Fruit fly (Drosophila melanogaster): Measurements from ENCODE around the gene Fer1.

Gene Fer1

dm6 chr3R:7108589-7109312 is 27.3 kb upstream of the Fer1 start:
- TF ChIP-seq jim (GFP tag; optimal IDR thresholded peaks at IDR 0.05), result peak; percentile 59
- no peak for TF ChIP-seq Dfd (GFP tag; optimal IDR thresholded peaks at IDR 0.05)
- TF ChIP-seq dsf (GFP tag; optimal IDR thresholded peaks at IDR 0.05; ENCODE audit: borderline replicate concordance), result peak; percentile 74
- TF ChIP-seq Mio (GFP tag; optimal IDR thresholded peaks at IDR 0.05), result no peak
- no peak for TF ChIP-seq Hr78 (GFP tag; optimal IDR thresholded peaks at IDR 0.05)
- peak; percentile 94 for TF ChIP-seq Jra (GFP tag; optimal IDR thresholded peaks at IDR 0.05)
- TF ChIP-seq Dif (GFP tag; optimal IDR thresholded peaks at IDR 0.05; ENCODE audit: partially characterized antibody), result no peak
- TF ChIP-seq Vsx2 (GFP tag; optimal IDR thresholded peaks at IDR 0.05; ENCODE audit: partially characterized antibody), result no peak
- TF ChIP-seq CrebA (GFP tag; optimal IDR thresholded peaks at IDR 0.05; ENCODE audit: borderline replicate concordance), result peak; percentile 41
- TF ChIP-seq GATAd (GFP tag; optimal IDR thresholded peaks at IDR 0.05), result peak; percentile 78
- peak; percentile 92 for TF ChIP-seq psq (GFP tag; optimal IDR thresholded peaks at IDR 0.05)
- TF ChIP-seq HLH106 (tag; optimal IDR thresholded peaks at IDR 0.05), result peak; percentile 98
- peak in 1 of 2 experiments; percentile 18 for TF ChIP-seq dl (GFP tag; optimal IDR thresholded peaks at IDR 0.05; ENCODE audit: insufficient read depth in 1 of 2, partially characterized antibody in 2 of 2)
- peak; percentile 81 for TF ChIP-seq CG32264 (GFP tag; optimal IDR thresholded peaks at IDR 0.05)
- TF ChIP-seq tai (GFP tag; optimal IDR thresholded peaks at IDR 0.05), result no peak
- TF ChIP-seq br (GFP tag; optimal IDR thresholded peaks at IDR 0.05), result peak; percentile 92
- no peak for TF ChIP-seq pan (optimal IDR thresholded peaks at IDR 0.05)
- peak; percentile 94 for TF ChIP-seq dmrt93B (GFP tag; optimal IDR thresholded peaks at IDR 0.05)
- peak; percentile 97 for TF ChIP-seq h (GFP tag; optimal IDR thresholded peaks at IDR 0.05)
- TF ChIP-seq woc (GFP tag; optimal IDR thresholded peaks at IDR 0.05), result peak; percentile 96
- no peak for TF ChIP-seq Hr83 (GFP tag; optimal IDR thresholded peaks at IDR 0.05; ENCODE audit: poor library complexity, severe bottlenecking)
- TF ChIP-seq Hnf4 (GFP tag; optimal IDR thresholded peaks at IDR 0.05), result peak; percentile 94
- peak; percentile 96 for TF ChIP-seq fru (GFP tag; optimal IDR thresholded peaks at IDR 0.05)
- TF ChIP-seq lola (GFP tag; optimal IDR thresholded peaks at IDR 0.05), result no peak
- peak; percentile 91 for TF ChIP-seq Sp1 (GFP tag; optimal IDR thresholded peaks at IDR 0.05)
- peak; percentile 98 for TF ChIP-seq OdsH (GFP tag; optimal IDR thresholded peaks at IDR 0.05)
- TF ChIP-seq usp (GFP tag; optimal IDR thresholded peaks at IDR 0.05), result no peak
- peak; percentile 91 for TF ChIP-seq brk (GFP tag; optimal IDR thresholded peaks at IDR 0.05)
- TF ChIP-seq Abd-B (GFP tag; optimal IDR thresholded peaks at IDR 0.05), result no peak
- TF ChIP-seq Myc (optimal IDR thresholded peaks at IDR 0.05), result no peak
- TF ChIP-seq sage (GFP tag; optimal IDR thresholded peaks at IDR 0.05), result peak; percentile 54
- TF ChIP-seq rgr (GFP tag; optimal IDR thresholded peaks at IDR 0.05), result peak; percentile 96
- peak in 1 of 2 experiments; percentile 97 for TF ChIP-seq foxo (GFP tag; optimal IDR thresholded peaks at IDR 0.05)
- TF ChIP-seq N (GFP tag; optimal IDR thresholded peaks at IDR 0.05), result no peak
- TF ChIP-seq Rel (GFP tag; optimal IDR thresholded peaks at IDR 0.05), result no peak
- peak; percentile 73 for TF ChIP-seq Rel (tag; optimal IDR thresholded peaks at IDR 0.05)
- peak; percentile 91 for TF ChIP-seq CG9705 (GFP tag; optimal IDR thresholded peaks at IDR 0.05)
- TF ChIP-seq ey (GFP tag; optimal IDR thresholded peaks at IDR 0.05), result peak; percentile 96
- TF ChIP-seq sv (GFP tag; optimal IDR thresholded peaks at IDR 0.05), result peak; percentile 91

- TF ChIP-seq dl (GFP tag; optimal IDR thresholded peaks at IDR 0.05; ENCODE audit: insufficient read depth in 1 of 2, partially characterized antibody in 2 of 2) (peak; percentile 59 to 66), Dif (GFP tag; optimal IDR thresholded peaks at IDR 0.05; ENCODE audit: partially characterized antibody) (peak; percentile 81), psq (GFP tag; optimal IDR thresholded peaks at IDR 0.05) (peak; percentile 52), Sp1 (GFP tag; optimal IDR thresholded peaks at IDR 0.05) (no peak), brk (GFP tag; optimal IDR thresholded peaks at IDR 0.05) (no peak), h (GFP tag; optimal IDR thresholded peaks at IDR 0.05) (no peak)
Observed at dm6 chr3R:7109760-7110303, 26.2 kb upstream of the Fer1 start.
